Worm (Caenorhabditis elegans): ENCODE results near the gene phyh-1.

The phyh-1 gene

DNA sequence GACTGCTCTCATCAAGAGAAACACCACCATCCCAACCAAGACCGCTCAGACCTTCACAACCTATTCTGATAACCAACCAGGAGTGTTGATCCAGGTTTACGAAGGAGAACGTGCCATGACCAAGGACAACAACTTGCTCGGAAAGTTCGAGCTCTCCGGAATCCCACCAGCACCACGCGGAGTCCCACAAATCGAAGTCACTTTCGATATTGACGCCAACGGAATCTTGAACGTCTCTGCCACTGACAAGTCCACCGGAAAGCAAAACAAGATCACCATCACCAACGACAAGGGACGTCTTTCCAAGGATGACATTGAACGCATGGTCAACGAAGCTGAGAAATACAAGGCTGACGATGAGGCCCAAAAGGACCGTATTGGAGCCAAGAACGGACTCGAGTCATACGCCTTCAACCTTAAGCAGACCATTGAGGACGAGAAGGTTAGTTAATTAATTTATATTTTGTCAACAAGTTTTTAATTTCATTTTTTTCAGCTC, 21.3 kb upstream of the phyh-1 start (continued):
- TF ChIP-seq nhr-77 (tag; optimal IDR thresholded peaks at IDR 0.05), result no peak
- TF ChIP-seq sox-4 (tag; optimal IDR thresholded peaks at IDR 0.05), result no peak
- no peak for TF ChIP-seq nhr-20 (tag; optimal IDR thresholded peaks at IDR 0.05)
- no peak for TF ChIP-seq vab-15 (tag; optimal IDR thresholded peaks at IDR 0.05)
- no peak for TF ChIP-seq ets-5 (GFP tag; IDR thresholded peaks at IDR 0.05)
- TF ChIP-seq nhr-76 (tag; optimal IDR thresholded peaks at IDR 0.05), result no peak
- TF ChIP-seq unc-30 (tag; optimal IDR thresholded peaks at IDR 0.05), result no peak
- TF ChIP-seq unc-130 (tag; optimal IDR thresholded peaks at IDR 0.05), result no peak
- TF ChIP-seq efl-1 (optimal IDR thresholded peaks at IDR 0.05), result no peak
- TF ChIP-seq efl-1 (GFP tag; optimal IDR thresholded peaks at IDR 0.05 in 1 of 2), result peak in 1 of 2 experiments; percentile 66
- TF ChIP-seq fkh-10 (GFP tag; optimal IDR thresholded peaks at IDR 0.05), result no peak
- TF ChIP-seq nhr-85 (tag), result peak; percentile 86
- TF ChIP-seq lin-15B (tag; optimal IDR thresholded peaks at IDR 0.05), result no peak
- no peak for TF ChIP-seq isw-1 (GFP tag; IDR thresholded peaks at IDR 0.05)
- no peak for TF ChIP-seq jun-1 (tag; optimal IDR thresholded peaks at IDR 0.05)
- no peak for TF ChIP-seq unc-86 (tag; optimal IDR thresholded peaks at IDR 0.05)
- TF ChIP-seq snu-23 (GFP tag; optimal IDR thresholded peaks at IDR 0.05), result no peak
- TF ChIP-seq unc-62 (GFP tag; optimal IDR thresholded peaks at IDR 0.05), result no peak
- TF ChIP-seq nhr-12 (tag; optimal IDR thresholded peaks at IDR 0.05), result no peak
- no peak for TF ChIP-seq hpl-2 (GFP tag; optimal IDR thresholded peaks at IDR 0.05)
- no peak for TF ChIP-seq ceh-90 (tag; optimal IDR thresholded peaks at IDR 0.05)
- TF ChIP-seq mef-2 (tag; optimal IDR thresholded peaks at IDR 0.05), result no peak
- TF ChIP-seq sup-37 (GFP tag; optimal IDR thresholded peaks at IDR 0.05), result no peak
- TF ChIP-seq lin-14 (GFP tag; optimal IDR thresholded peaks at IDR 0.05), result no peak
- no peak for TF ChIP-seq fos-1 (tag; optimal IDR thresholded peaks at IDR 0.05)

DNA sequence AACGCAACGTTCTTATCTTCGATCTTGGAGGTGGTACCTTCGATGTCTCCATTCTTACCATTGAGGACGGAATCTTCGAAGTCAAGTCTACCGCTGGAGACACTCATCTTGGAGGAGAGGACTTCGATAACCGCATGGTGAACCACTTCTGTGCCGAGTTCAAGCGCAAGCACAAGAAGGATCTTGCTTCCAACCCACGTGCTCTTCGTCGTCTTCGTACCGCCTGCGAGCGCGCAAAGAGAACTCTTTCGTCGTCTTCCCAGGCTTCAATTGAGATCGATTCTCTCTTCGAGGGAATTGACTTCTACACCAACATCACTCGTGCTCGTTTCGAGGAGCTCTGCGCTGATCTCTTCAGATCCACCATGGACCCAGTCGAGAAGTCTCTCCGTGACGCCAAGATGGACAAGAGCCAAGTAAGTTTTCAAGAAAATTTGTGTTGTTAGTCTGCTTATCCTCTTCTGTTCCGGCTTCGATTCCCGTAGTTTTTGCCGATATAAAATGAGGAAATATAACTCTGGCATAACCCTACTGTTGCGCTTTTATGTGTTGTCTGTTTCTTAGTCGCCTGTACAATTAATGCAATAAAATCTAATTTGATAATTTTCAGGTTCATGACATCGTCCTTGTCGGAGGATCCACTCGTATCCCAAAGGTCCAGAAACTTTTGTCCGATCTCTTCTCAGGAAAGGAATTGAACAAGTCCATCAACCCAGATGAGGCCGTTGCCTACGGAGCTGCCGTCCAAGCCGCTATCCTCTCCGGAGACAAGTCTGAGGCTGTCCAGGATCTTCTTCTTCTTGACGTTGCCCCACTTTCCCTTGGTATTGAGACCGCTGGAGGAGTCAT, 20.6 kb upstream of the phyh-1 start:
- TF ChIP-seq efl-1 (optimal IDR thresholded peaks at IDR 0.05) (no peak), efl-1 (GFP tag; optimal IDR thresholded peaks at IDR 0.05 in 1 of 2) (peak in 1 of 2 experiments; percentile 73), ama-1 (optimal IDR thresholded peaks at IDR 0.05) (peak; percentile 68), lsy-2 (tag; optimal IDR thresholded peaks at IDR 0.05) (no peak), nhr-85 (tag) (peak; percentile 38), aly-2 (tag; optimal IDR thresholded peaks at IDR 0.05) (peak; percentile 47), ceh-8 (GFP tag; optimal IDR thresholded peaks at IDR 0.05) (no peak), tlp-1 (tag; optimal IDR thresholded peaks at IDR 0.05) (no peak), lir-3 (tag; optimal IDR thresholded peaks at IDR 0.05; ENCODE audit: poor library complexity) (no peak), lin-14 (GFP tag; optimal IDR thresholded peaks at IDR 0.05) (no peak), fkh-8 (tag; optimal IDR thresholded peaks at IDR 0.05) (peak; percentile 1), irx-1 (tag; optimal IDR thresholded peaks at IDR 0.05) (no peak), skn-1 (tag; optimal IDR thresholded peaks at IDR 0.05) (peak; percentile 35), mep-1 (tag; optimal IDR thresholded peaks at IDR 0.05) (peak; percentile 17), isw-1 (GFP tag; IDR thresholded peaks at IDR 0.05) (no peak)

DNA sequence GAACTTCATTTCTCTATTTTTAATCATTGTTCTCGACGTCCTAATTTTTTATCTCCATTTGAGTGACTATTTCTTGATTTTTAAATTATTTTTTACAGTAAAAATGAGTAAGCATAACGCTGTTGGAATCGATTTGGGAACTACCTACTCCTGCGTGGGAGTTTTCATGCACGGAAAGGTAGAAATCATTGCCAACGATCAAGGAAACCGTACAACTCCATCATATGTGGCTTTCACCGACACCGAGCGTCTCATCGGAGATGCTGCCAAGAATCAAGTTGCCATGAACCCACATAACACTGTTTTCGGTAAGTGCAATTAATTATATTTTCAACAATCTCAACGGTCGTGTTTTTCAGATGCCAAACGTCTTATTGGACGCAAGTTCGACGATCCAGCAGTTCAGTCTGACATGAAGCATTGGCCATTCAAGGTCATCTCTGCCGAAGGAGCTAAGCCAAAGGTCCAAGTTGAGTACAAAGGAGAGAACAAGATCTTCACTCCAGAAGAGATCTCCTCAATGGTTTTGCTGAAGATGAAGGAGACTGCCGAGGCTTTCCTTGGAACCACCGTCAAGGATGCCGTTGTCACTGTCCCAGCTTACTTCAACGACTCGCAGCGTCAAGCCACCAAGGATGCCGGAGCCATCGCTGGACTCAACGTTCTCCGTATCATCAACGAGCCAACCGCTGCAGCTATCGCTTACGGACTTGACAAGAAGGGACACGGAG, 19.8 kb upstream of the phyh-1 start, which contains the start of gene hsp-1:
Gene hsp-1 (plus strand): TSS at position 99 of the 731 bp plus-strand sequence.
- peak; percentile 50; the same call in 1 of the 2 replicates for TF ChIP-seq mab-9 (GFP tag; IDR thresholded peaks at IDR 0.05)
- TF ChIP-seq ama-1 (optimal IDR thresholded peaks at IDR 0.05), result peak; percentile 46
- peak; percentile 71 for TF ChIP-seq ceh-63 (GFP tag; optimal IDR thresholded peaks at IDR 0.05)
- TF ChIP-seq tbx-2 (tag; optimal IDR thresholded peaks at IDR 0.05), result no peak
- TF ChIP-seq zip-4 (GFP tag; optimal IDR thresholded peaks at IDR 0.05), result no peak
- TF ChIP-seq skn-1 (tag; optimal IDR thresholded peaks at IDR 0.05), result peak; percentile 17
- no peak for TF ChIP-seq lin-15B (tag; optimal IDR thresholded peaks at IDR 0.05)
- TF ChIP-seq ceh-90 (tag; optimal IDR thresholded peaks at IDR 0.05), result no peak

All from whole organism, L1 larva.